Worm (Caenorhabditis elegans) whole organism, L4/young adult: ENCODE data around the gene cogc-6.

Source experiments
- W03F9.2 ChIP-seq: fragments of 150-350 bp; optimal IDR thresholded peaks from 2 replicates; lab custom pipeline; 2014; ENCODE audit warnings: missing biosample characterization, missing genetic modification characterization
- him-1 ChIP-seq: sonication (generic microtip); optimal IDR thresholded peaks from 2 replicates; lab custom pipeline; 2016; ENCODE audit warnings: missing genotype, missing genetic modification reagents, missing genetic modification characterization, missing compliant biosample characterization

DNA sequence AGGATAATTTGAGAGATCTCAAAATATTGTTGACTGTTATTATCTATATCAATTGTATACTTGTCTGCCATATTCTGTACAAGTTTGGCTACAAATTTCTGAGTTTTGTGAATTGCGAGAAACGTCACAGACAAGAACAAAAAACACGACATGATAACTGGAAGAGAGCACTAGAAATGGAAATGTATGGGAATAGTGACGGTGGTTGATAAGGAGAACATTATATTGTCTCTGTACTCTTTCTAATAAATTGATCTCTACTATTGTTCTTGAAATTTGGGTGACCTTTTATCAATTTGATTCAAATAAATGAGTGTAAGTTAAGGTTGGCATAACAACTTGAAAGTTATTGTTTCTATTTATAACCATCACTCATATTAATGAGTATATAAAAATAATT is 8.3 kb downstream of the cogc-6 start:
- TF ChIP-seq him-1 (tag; lab: Kevin White, UChicago): no peak
- TF ChIP-seq W03F9.2: no peak
